Worm (Caenorhabditis elegans) whole organism, young adult: ENCODE measurements around the gene C34E7.3.

Source experiments
- B0019.2 ChIP-seq: fragments of 200-800 bp; sonication (Bioruptor generic); conservative IDR thresholded peaks from 2 replicates; pipeline ENCODE4 v1.3.6; 2022; ENCODE audit warnings: missing genetic modification reagents, missing genetic modification characterization, missing compliant biosample characterization
- B0035.1 ChIP-seq: sonication (generic microtip); optimal IDR thresholded peaks from 2 replicates; lab custom pipeline; 2016; ENCODE audit warnings: missing genetic modification characterization, mild to moderate bottlenecking, missing compliant biosample characterization, missing genotype, missing genetic modification reagents
- D2030.7 ChIP-seq: fragments of 200-800 bp; sonication (Bioruptor generic); IDR thresholded peaks from 2 replicates; pipeline ENCODE4 v1.3.6; 2022; ENCODE audit warnings: missing genetic modification reagents, missing genetic modification characterization, missing compliant biosample characterization
- F52B5.7 ChIP-seq: sonication (generic microtip); optimal IDR thresholded peaks from 2 replicates; lab custom pipeline; 2016; ENCODE audit warnings: mild to moderate bottlenecking, missing genetic modification characterization, missing compliant biosample characterization
- F57C9.4 ChIP-seq: sonication (generic microtip); optimal IDR thresholded peaks from 2 replicates; lab custom pipeline; 2017; ENCODE audit warnings: mild to moderate bottlenecking, missing genetic modification characterization, missing compliant biosample characterization
- ama-1 ChIP-seq, 3 experiments: fragments of 150-350 bp in 1 of 3; sonication (generic microtip) in 2 of 3; optimal IDR thresholded peaks; 2 replicates each; lab custom pipeline; 2014 to 2018; ENCODE audit warnings: missing biosample characterization in 2 of 3, missing genetic modification characterization in 2 of 3, missing genetic modification reagents in 2 of 3
- atf-7 ChIP-seq: sonication (generic microtip); optimal IDR thresholded peaks from 2 replicates; lab custom pipeline; 2017; ENCODE audit warnings: mild to moderate bottlenecking, missing genetic modification characterization, missing compliant biosample characterization
- athp-1 ChIP-seq: sonication (generic microtip); optimal IDR thresholded peaks from 2 replicates; lab custom pipeline; 2017; ENCODE audit warnings: mild to moderate bottlenecking, missing genetic modification characterization, missing compliant biosample characterization
- attf-6 ChIP-seq: fragments of 200-800 bp; sonication (Bioruptor generic); IDR thresholded peaks from 2 replicates; pipeline ENCODE4 v1.3.6; 2022; ENCODE audit warnings: missing genetic modification reagents, missing genetic modification characterization, missing compliant biosample characterization
- ccch-3 ChIP-seq: fragments of 200-800 bp; sonication (Bioruptor generic); optimal IDR thresholded peaks from 2 replicates; lab custom pipeline; 2018; ENCODE audit warnings: mild to moderate bottlenecking, missing genetic modification characterization, missing compliant biosample characterization
- cebp-1 ChIP-seq, 2 experiments: fragments of 200-800 bp in 1 of 2; sonication (Bioruptor generic) in 1 of 2; sonication (generic microtip) in 1 of 2; IDR thresholded peaks in 1 of 2; optimal IDR thresholded peaks in 1 of 2; 2 replicates each; pipeline versions ENCODE4 v1.3.6 to Lab custom; 2017 to 2022; ENCODE audit warnings: missing compliant biosample characterization in 2 of 2, missing genetic modification characterization in 2 of 2, mild to moderate bottlenecking in 1 of 2, missing genetic modification reagents in 1 of 2, moderate library complexity in 1 of 2
- ceh-40 ChIP-seq: fragments of 200-800 bp; sonication (Bioruptor generic); IDR thresholded peaks from 2 replicates; pipeline ENCODE4 v1.3.6; 2022; ENCODE audit warnings: missing genetic modification characterization, missing compliant biosample characterization
- chd-7 ChIP-seq: sonication (generic microtip); optimal IDR thresholded peaks from 2 replicates; lab custom pipeline; 2016; ENCODE audit warnings: mild to moderate bottlenecking, missing genetic modification characterization, moderate library complexity, missing compliant biosample characterization
- die-1 ChIP-seq: sonication (generic microtip); optimal IDR thresholded peaks from 2 replicates; lab custom pipeline; 2016; ENCODE audit warnings: missing genotype, mild to moderate bottlenecking, missing genetic modification characterization, missing compliant biosample characterization
- dpl-1 ChIP-seq: fragments of 150-350 bp; optimal IDR thresholded peaks from 2 replicates; lab custom pipeline; 2014; ENCODE audit warnings: missing biosample characterization, missing genetic modification reagents, missing genetic modification characterization
- egl-18 ChIP-seq: fragments of 200-800 bp; sonication (Bioruptor generic); IDR thresholded peaks from 2 replicates; pipeline ENCODE4 v1.3.6; 2022; ENCODE audit warnings: missing genetic modification reagents, missing genetic modification characterization, missing compliant biosample characterization
- egl-44 ChIP-seq: fragments of 200-800 bp; sonication (Bioruptor generic); IDR thresholded peaks from 2 replicates; pipeline ENCODE4 v1.3.6; 2022; ENCODE audit warnings: missing genetic modification reagents, missing genetic modification characterization, missing compliant biosample characterization
- egrh-3 ChIP-seq: fragments of 200-800 bp; sonication (Bioruptor generic); IDR thresholded peaks from 2 replicates; pipeline ENCODE4 v1.3.6; 2022; ENCODE audit warnings: missing genetic modification reagents, missing genetic modification characterization, missing compliant biosample characterization
- ets-4 ChIP-seq: fragments of 200-800 bp; sonication (Bioruptor generic); optimal IDR thresholded peaks from 2 replicates; lab custom pipeline; 2018; ENCODE audit warnings: mild to moderate bottlenecking, missing genetic modification characterization, missing compliant biosample characterization
- gei-17 ChIP-seq: fragments of 200-800 bp; sonication (Bioruptor generic); optimal IDR thresholded peaks from 2 replicates; lab custom pipeline; 2018; ENCODE audit warnings: mild to moderate bottlenecking, missing genetic modification characterization, missing compliant biosample characterization
- him-1 ChIP-seq: sonication (generic microtip); optimal IDR thresholded peaks from 2 replicates; lab custom pipeline; 2016; ENCODE audit warnings: missing genotype, missing genetic modification reagents, missing genetic modification characterization, missing compliant biosample characterization
- hrde-1 ChIP-seq: sonication (generic microtip); optimal IDR thresholded peaks from 2 replicates; lab custom pipeline; 2016; ENCODE audit warnings: missing genetic modification characterization, mild to moderate bottlenecking, missing compliant biosample characterization, moderate library complexity, missing genotype, missing genetic modification reagents, borderline replicate concordance
- lir-1 ChIP-seq: fragments of 200-800 bp; sonication (Bioruptor generic); conservative IDR thresholded peaks from 2 replicates; pipeline ENCODE4 v1.3.6; 2022; ENCODE audit warnings: missing genetic modification reagents, missing genetic modification characterization, missing compliant biosample characterization
- madf-3 ChIP-seq: fragments of 200-800 bp; sonication (Bioruptor generic); IDR thresholded peaks from 2 replicates; pipeline ENCODE4 v1.3.6; 2022; ENCODE audit warnings: missing genetic modification reagents, missing genetic modification characterization, missing compliant biosample characterization
- mxl-1 ChIP-seq: sonication (generic microtip); optimal IDR thresholded peaks from 2 replicates; lab custom pipeline; 2016; ENCODE audit warnings: missing genetic modification characterization, missing compliant biosample characterization
- nfyb-1 ChIP-seq: fragments of 200-800 bp; sonication (Bioruptor generic); IDR thresholded peaks from 2 replicates; pipeline ENCODE4 v1.3.6; 2022; ENCODE audit warnings: missing genetic modification reagents, missing genetic modification characterization, missing compliant biosample characterization
- nhr-120 ChIP-seq: fragments of 200-800 bp; sonication (Bioruptor generic); IDR thresholded peaks from 2 replicates; pipeline ENCODE4 v1.3.6; 2022; ENCODE audit warnings: missing genetic modification characterization, missing compliant biosample characterization
- nhr-80 ChIP-seq: sonication (generic microtip); optimal IDR thresholded peaks from 2 replicates; lab custom pipeline; 2016; ENCODE audit warnings: missing genetic modification characterization, missing compliant biosample characterization
- pbrm-1 ChIP-seq: fragments of 200-800 bp; sonication (Bioruptor generic); IDR thresholded peaks from 2 replicates; pipeline ENCODE4 v1.3.6; 2022; ENCODE audit warnings: missing genetic modification reagents, missing genetic modification characterization, missing compliant biosample characterization
- pha-4 ChIP-seq: fragments of 150-350 bp; sonication (generic microtip); optimal IDR thresholded peaks from 2 replicates; lab custom pipeline; 2014; ENCODE audit warnings: missing biosample characterization, missing genetic modification reagents, missing genetic modification characterization
- sea-2 ChIP-seq: fragments of 200-800 bp; sonication (Bioruptor generic); IDR thresholded peaks from 2 replicates; pipeline ENCODE4 v1.3.6; 2022; ENCODE audit warnings: missing genetic modification characterization, missing compliant biosample characterization
- snpc-1.3 ChIP-seq: sonication (generic microtip); optimal IDR thresholded peaks from 2 replicates; lab custom pipeline; 2017; ENCODE audit warnings: missing genetic modification characterization, mild to moderate bottlenecking, missing compliant biosample characterization, antibody characterized with exemption, moderate library complexity, missing genotype, missing genetic modification reagents; ENCODE audit not compliant: insufficient read depth
- xnd-1 ChIP-seq: sonication (generic microtip); optimal IDR thresholded peaks from 2 replicates; lab custom pipeline; 2016; ENCODE audit warnings: missing genotype, missing genetic modification reagents, missing genetic modification characterization, missing compliant biosample characterization
- zfh-2 ChIP-seq: fragments of 200-800 bp; sonication (Bioruptor generic); conservative IDR thresholded peaks from 2 replicates; pipeline ENCODE4 v1.3.6; 2022; ENCODE audit warnings: missing genetic modification reagents, missing genetic modification characterization, missing compliant biosample characterization

Gene C34E7.3

DNA sequence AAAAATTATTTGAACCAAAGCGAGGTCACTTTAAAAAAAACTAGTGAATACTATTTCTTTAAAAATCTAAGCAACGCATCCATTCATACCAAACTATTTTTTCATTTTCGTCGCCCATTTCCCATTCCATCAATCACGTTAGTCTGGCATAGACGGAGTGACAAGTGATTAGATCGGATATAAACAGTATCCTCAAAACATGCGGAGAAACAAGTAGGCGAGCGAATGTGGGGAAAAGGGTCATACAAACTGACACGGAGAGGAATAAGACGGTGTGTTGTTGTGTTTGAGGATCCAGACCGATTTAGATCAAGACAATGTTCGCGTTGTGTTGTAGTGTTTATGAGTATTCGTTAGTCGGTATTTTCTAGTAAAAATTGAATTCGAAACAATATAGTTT lies 17.6 kb upstream of the C34E7.3 start:
- TF ChIP-seq pbrm-1 (GFP tag; lab: Robert Waterston, UW) (no peak), F52B5.7 (tag; lab: Kevin White, UChicago) (no peak), egl-18 (GFP tag; lab: Robert Waterston, UW) (0 out of 2 replicates have a peak, but pooled peaks have one; percentile 23), athp-1 (no peak), sea-2 (GFP tag; lab: Robert Waterston, UW) (no peak), B0035.1 (no peak), nhr-80 (tag; lab: Kevin White, UChicago) (no peak)

- TF ChIP-seq chd-7, result peak; percentile 37
- TF ChIP-seq zfh-2, result 0 out of 2 replicates have a peak, but pooled peaks have one; percentile 43
- no peak for TF ChIP-seq nhr-120 (GFP tag; lab: Robert Waterston, UW)
- TF ChIP-seq atf-7 (tag; lab: Kevin White, UChicago), result no peak
- TF ChIP-seq him-1, result no peak
- no peak for TF ChIP-seq pbrm-1 (GFP tag; lab: Robert Waterston, UW)
- no peak for TF ChIP-seq lir-1 (GFP tag; lab: Robert Waterston, UW)
- TF ChIP-seq ama-1 (optimal IDR thresholded peaks at IDR 0.05; lab: Kevin White, UChicago), result no peak
- no peak for TF ChIP-seq ama-1 (GFP tag; optimal IDR thresholded peaks at IDR 0.05; lab: Kevin White, UChicago)
- TF ChIP-seq dpl-1 (GFP tag; lab: Kevin White, UChicago), result no peak
- TF ChIP-seq mxl-1 (tag; lab: Kevin White, UChicago), result no peak
- TF ChIP-seq ceh-40, result no peak
Observed at ce11 chrX:12913398-12914071, 16.5 kb upstream of the C34E7.3 start.

DNA sequence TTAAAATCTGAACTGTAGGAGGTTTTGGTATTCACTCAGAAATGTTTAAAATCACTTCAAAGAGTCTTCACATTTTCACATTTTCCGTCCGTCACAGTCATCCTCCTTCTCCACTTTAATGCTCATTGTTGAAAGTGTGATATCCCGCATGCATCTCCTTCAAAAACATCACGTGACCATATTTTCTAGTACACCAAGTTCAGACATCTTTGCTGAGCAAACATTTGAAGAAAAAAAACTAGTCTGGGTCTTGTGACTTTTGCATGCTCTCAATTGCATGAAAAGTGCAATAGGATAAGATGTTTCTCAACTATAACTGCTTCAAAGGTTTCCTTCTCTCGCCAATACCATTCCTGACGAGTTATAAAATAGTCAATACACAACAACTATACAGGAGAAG lies 15.9 kb upstream of the C34E7.3 start:
- TF ChIP-seq egl-44 (GFP tag; lab: Robert Waterston, UW) (no peak), cebp-1 (GFP tag; IDR thresholded peaks at IDR 0.05; lab: Robert Waterston, UW) (no peak), cebp-1 (tag; optimal IDR thresholded peaks at IDR 0.05; lab: Kevin White, UChicago) (peak; percentile 12)

- TF ChIP-seq nfyb-1 (GFP tag; lab: Robert Waterston, UW), result no peak
- no peak for TF ChIP-seq F57C9.4 (tag; lab: Kevin White, UChicago)
- TF ChIP-seq ama-1 (optimal IDR thresholded peaks at IDR 0.05; lab: Kevin White, UChicago), result peak; percentile 16
- no peak for TF ChIP-seq ama-1 (GFP tag; optimal IDR thresholded peaks at IDR 0.05; lab: Kevin White, UChicago)
- TF ChIP-seq, all 124 proteins: peak for 1
Observed at ce11 chrX:12915058-12915457, 15.0 kb upstream of the C34E7.3 start.

DNA sequence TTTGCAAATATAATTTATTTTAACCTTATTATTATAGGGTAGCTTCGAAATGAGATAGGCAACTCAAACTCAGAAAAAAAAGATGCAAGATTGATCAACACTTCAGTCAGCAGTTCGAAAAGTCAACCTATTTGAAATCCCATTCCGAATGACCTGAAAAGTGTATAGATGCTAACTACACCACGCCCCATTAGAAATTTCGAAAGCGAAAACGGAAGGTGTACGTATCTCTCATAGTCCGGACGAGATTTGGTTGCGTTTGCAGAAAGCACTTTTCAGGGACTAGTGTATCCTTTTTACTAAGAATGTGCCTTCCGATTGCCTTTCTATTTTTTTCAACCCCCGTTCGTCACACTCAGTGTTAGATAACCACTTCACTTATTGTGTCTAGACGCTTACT lies 14.4 kb upstream of the C34E7.3 start:
- TF ChIP-seq nhr-120 (GFP tag; lab: Robert Waterston, UW) (no peak), madf-3 (GFP tag; lab: Robert Waterston, UW) (no peak), xnd-1 (tag; lab: Kevin White, UChicago) (no peak), snpc-1.3 (no peak), egl-18 (GFP tag; lab: Robert Waterston, UW) (no peak), die-1 (tag; lab: Kevin White, UChicago) (no peak), D2030.7 (GFP tag; lab: Robert Waterston, UW) (no peak), him-1 (no peak), B0019.2 (GFP tag; lab: Robert Waterston, UW) (no peak), ceh-40 (no peak), hrde-1 (tag; lab: Kevin White, UChicago) (no peak), gei-17 (GFP tag; lab: Kevin White, UChicago) (no peak), egrh-3 (no peak), pha-4 (tag; lab: Kevin White, UChicago) (no peak), ets-4 (no peak), ccch-3 (GFP tag; lab: Kevin White, UChicago) (no peak), attf-6 (no peak)
